Worm (Caenorhabditis elegans): ENCODE data around the gene gst-44.

Gene gst-44

DNA sequence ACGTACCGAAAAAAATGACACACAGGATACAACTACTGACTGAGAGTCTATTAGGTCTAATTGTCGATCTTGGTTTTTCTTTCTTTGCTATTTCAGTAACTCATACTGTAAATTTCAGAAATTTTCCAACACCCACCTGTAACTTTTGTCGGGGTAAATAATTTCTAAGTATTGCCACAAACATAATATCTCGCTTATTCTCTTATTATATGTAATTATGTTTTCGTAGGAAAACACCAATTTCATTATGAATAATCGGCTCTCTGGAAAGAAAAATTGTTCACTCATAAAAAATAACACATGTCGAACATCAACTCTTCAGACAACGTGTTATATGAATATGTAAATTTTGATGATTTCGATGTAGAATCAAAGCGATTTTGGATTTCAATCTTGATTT is 30.0 kb downstream of the gst-44 start, which contains the start of gene srw-48:
Gene srw-48, plus strand, starts transcription at position 301 of the 400 bp plus-strand sequence.
- TF ChIP-seq elt-3 (tag; optimal IDR thresholded peaks at IDR 0.05) (no peak), mml-1 (tag; optimal IDR thresholded peaks at IDR 0.05) (no peak), nhr-77 (tag; optimal IDR thresholded peaks at IDR 0.05) (no peak), aly-2 (tag; optimal IDR thresholded peaks at IDR 0.05) (no peak), ztf-4 (tag; optimal IDR thresholded peaks at IDR 0.05) (no peak), nhr-76 (tag; optimal IDR thresholded peaks at IDR 0.05) (no peak), nhr-67 (tag; optimal IDR thresholded peaks at IDR 0.05) (no peak), unc-39 (tag; optimal IDR thresholded peaks at IDR 0.05) (no peak), daf-12 (tag; optimal IDR thresholded peaks at IDR 0.05) (no peak)

- TF ChIP-seq ceh-9 (tag; optimal IDR thresholded peaks at IDR 0.05) (no peak), fkh-2 (tag; optimal IDR thresholded peaks at IDR 0.05) (no peak), ZK546.5 (tag; optimal IDR thresholded peaks at IDR 0.05) (no peak), nhr-12 (tag; optimal IDR thresholded peaks at IDR 0.05) (no peak)
These were observed 33.7 kb downstream of the gst-44 start, which contains the start of gene srw-29 for ce11 chrV:16424428-16424827. TSS of gene srw-29 (minus strand) at chrV:16424528.

- TF ChIP-seq ceh-16 (tag; optimal IDR thresholded peaks at IDR 0.05), result no peak
- no peak for TF ChIP-seq ztf-11 (tag; optimal IDR thresholded peaks at IDR 0.05)
- no peak for TF ChIP-seq ZK546.5 (tag; optimal IDR thresholded peaks at IDR 0.05)
- TF ChIP-seq snpc-4 (tag; optimal IDR thresholded peaks at IDR 0.05), result no peak
- TF ChIP-seq sea-2 (GFP tag; optimal IDR thresholded peaks at IDR 0.05), result no peak
- no peak for TF ChIP-seq eor-1 (tag; optimal IDR thresholded peaks at IDR 0.05)
- TF ChIP-seq daf-12 (tag; optimal IDR thresholded peaks at IDR 0.05), result no peak
- TF ChIP-seq elt-1 (tag; optimal IDR thresholded peaks at IDR 0.05), result no peak
- TF ChIP-seq aly-2 (tag; optimal IDR thresholded peaks at IDR 0.05), result no peak
- no peak for TF ChIP-seq fos-1 (tag; optimal IDR thresholded peaks at IDR 0.05)
- no peak for TF ChIP-seq unc-39 (tag; optimal IDR thresholded peaks at IDR 0.05)
- TF ChIP-seq ceh-28 (tag; optimal IDR thresholded peaks at IDR 0.05), result no peak
- TF ChIP-seq jun-1 (tag; optimal IDR thresholded peaks at IDR 0.05), result no peak
- TF ChIP-seq ceh-9 (tag; optimal IDR thresholded peaks at IDR 0.05), result no peak
- TF ChIP-seq nhr-25 (tag; optimal IDR thresholded peaks at IDR 0.05), result no peak
- TF ChIP-seq egl-27 (tag; optimal IDR thresholded peaks at IDR 0.05), result no peak
- no peak for TF ChIP-seq ama-1 (optimal IDR thresholded peaks at IDR 0.05)
These were observed 38.8 kb downstream of the gst-44 start, which contains the start of gene F26D2.10 for ce11 chrV:16429503-16429902. TSS of gene F26D2.10 (minus strand) at chrV:16429603.

DNA sequence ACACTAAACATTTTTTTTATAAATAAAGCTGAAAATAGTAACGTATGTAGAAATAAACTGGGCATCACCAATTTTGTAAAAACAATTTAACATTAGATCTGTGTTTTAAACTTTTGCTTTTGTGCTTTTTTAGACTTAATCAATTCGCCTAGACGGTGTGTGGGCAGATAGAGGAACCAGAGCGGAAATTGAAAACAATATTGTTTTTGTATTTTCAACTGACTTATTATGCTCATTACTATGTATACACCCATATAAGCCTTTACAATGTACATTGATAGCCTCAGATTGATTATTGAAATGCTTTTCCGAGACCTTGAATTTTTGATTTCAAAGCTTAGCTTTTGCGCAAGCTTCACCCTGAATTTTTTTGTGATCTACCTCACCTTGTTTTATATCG is 39.2 kb downstream of the gst-44 start, which contains the start of gene str-73:
Gene str-73, plus strand, starts transcription at position 301 of the 400 bp plus-strand sequence.
- TF ChIP-seq lin-39 (tag; optimal IDR thresholded peaks at IDR 0.05) (no peak), ceh-82 (tag; optimal IDR thresholded peaks at IDR 0.05) (no peak), eor-1 (tag; optimal IDR thresholded peaks at IDR 0.05) (no peak), nhr-76 (tag; optimal IDR thresholded peaks at IDR 0.05) (no peak), nhr-28 (tag; optimal IDR thresholded peaks at IDR 0.05) (no peak), fkh-2 (tag; optimal IDR thresholded peaks at IDR 0.05) (no peak), lin-15B (tag; optimal IDR thresholded peaks at IDR 0.05) (no peak), nhr-77 (tag; optimal IDR thresholded peaks at IDR 0.05) (no peak), ceh-28 (tag; optimal IDR thresholded peaks at IDR 0.05) (no peak), ceh-16 (tag; optimal IDR thresholded peaks at IDR 0.05) (no peak), nhr-237 (tag; optimal IDR thresholded peaks at IDR 0.05) (no peak), ZK546.5 (tag; optimal IDR thresholded peaks at IDR 0.05) (no peak), unc-62 (GFP tag; optimal IDR thresholded peaks at IDR 0.05) (no peak), nhr-23 (tag; optimal IDR thresholded peaks at IDR 0.05) (no peak), ama-1 (optimal IDR thresholded peaks at IDR 0.05) (no peak), unc-39 (tag; optimal IDR thresholded peaks at IDR 0.05) (no peak), egl-27 (tag; optimal IDR thresholded peaks at IDR 0.05) (no peak)

- no peak for TF ChIP-seq daf-12 (tag; optimal IDR thresholded peaks at IDR 0.05)
- no peak for TF ChIP-seq nhr-76 (tag; optimal IDR thresholded peaks at IDR 0.05)
- no peak for TF ChIP-seq skn-1 (tag; optimal IDR thresholded peaks at IDR 0.05)
- TF ChIP-seq elt-1 (tag; optimal IDR thresholded peaks at IDR 0.05), result no peak
- TF ChIP-seq tbx-2 (tag; optimal IDR thresholded peaks at IDR 0.05), result no peak
- TF ChIP-seq nhr-77 (tag; optimal IDR thresholded peaks at IDR 0.05), result no peak
- no peak for TF ChIP-seq jun-1 (tag; optimal IDR thresholded peaks at IDR 0.05)
These were observed 42.8 kb downstream of the gst-44 start, which contains the start of gene clec-234 for ce11 chrV:16433471-16433870. TSS of gene clec-234 (minus strand) at chrV:16433571.
